Worm (Caenorhabditis elegans): ENCODE results near the gene Y58A7A.4.
A peak's percentile ranks its signal among the peaks of the same experiment; 100 is the strongest.

Y58A7A.4 gene

DNA sequence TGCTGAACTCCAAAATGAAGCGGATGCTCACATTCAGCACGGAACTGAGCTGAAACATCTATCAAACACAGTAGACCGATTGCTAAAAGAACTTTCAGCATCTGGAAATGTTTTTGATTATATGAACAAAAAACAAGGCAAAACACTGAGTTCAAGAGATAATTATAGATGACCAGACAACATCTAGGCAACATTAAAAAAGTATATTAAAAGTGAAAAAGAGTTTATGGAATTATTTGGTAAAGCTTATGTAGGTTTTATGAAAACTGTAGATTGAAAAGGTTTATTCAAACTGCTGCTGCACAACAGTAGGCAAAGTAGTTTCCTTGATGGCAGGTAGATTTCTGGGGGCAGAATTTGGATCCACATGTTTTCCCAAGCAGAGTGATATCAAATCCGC lies 48.4 kb downstream of the Y58A7A.4 start, which contains the start of gene K11D12.7:
Gene K11D12.7 (minus strand): TSS at position 101 of the 400 bp plus-strand sequence.
- TF ChIP-seq pha-4 (tag; optimal IDR thresholded peaks at IDR 0.05) = no peak
- TF ChIP-seq mep-1 (tag; optimal IDR thresholded peaks at IDR 0.05) = no peak
- TF ChIP-seq elt-1 (tag; optimal IDR thresholded peaks at IDR 0.05; ENCODE audit: borderline replicate concordance, insufficient read depth) = no peak
- TF ChIP-seq ceh-43 (GFP tag; optimal IDR thresholded peaks at IDR 0.05) = no peak
- TF ChIP-seq hlh-1 (tag; optimal IDR thresholded peaks at IDR 0.05) = no peak
- TF ChIP-seq nhr-76 (tag; optimal IDR thresholded peaks at IDR 0.05) = no peak
- no peak for TF ChIP-seq blmp-1 (tag; optimal IDR thresholded peaks at IDR 0.05)
- no peak for TF ChIP-seq zip-8 (tag; optimal IDR thresholded peaks at IDR 0.05)
- no peak for TF ChIP-seq snpc-4 (tag; optimal IDR thresholded peaks at IDR 0.05)
- TF ChIP-seq ztf-11 (tag; optimal IDR thresholded peaks at IDR 0.05) = no peak

DNA sequence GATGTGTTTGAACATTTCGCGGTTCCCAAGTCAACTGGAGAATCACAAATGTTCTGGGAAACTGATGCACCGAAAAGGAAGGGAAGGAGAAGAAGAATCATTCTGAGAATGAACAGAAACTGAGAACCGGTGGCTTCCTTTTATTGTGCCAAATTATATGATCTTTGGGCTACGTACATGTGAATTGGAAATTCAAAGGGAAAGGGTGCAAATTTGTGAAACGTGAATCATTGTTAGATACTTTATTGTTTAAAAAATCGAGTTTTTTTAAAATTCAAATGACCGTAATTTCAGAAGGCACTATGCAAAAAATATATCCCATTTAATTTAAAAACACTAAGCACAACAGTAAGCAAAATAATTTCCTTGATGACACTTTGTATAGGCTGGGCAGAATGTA lies 49.7 kb downstream of the Y58A7A.4 start, which contains the start of gene K11D12.6:
Gene K11D12.6 (minus strand): TSS at position 101 of the 400 bp plus-strand sequence.
- TF ChIP-seq mep-1 (tag; optimal IDR thresholded peaks at IDR 0.05) = no peak
- TF ChIP-seq ces-1 (GFP tag; optimal IDR thresholded peaks at IDR 0.05) = no peak
- no peak for TF ChIP-seq ztf-11 (tag; optimal IDR thresholded peaks at IDR 0.05)
- no peak for TF ChIP-seq nhr-2 (tag; optimal IDR thresholded peaks at IDR 0.05)
- TF ChIP-seq cnd-1 (tag; optimal IDR thresholded peaks at IDR 0.05) = no peak
- TF ChIP-seq flh-1 (GFP tag; optimal IDR thresholded peaks at IDR 0.05) = no peak
- no peak for TF ChIP-seq unc-62 (GFP tag; optimal IDR thresholded peaks at IDR 0.05)
- TF ChIP-seq ceh-43 (GFP tag; optimal IDR thresholded peaks at IDR 0.05) = no peak

ce11 chrV:5033099-5033498 lies 51.7 kb downstream of the Y58A7A.4 start, which contains the start of gene K11D12.13:
TSS of gene K11D12.13 (plus strand) at chrV:5033399.
- TF ChIP-seq sptf-1 (tag; optimal IDR thresholded peaks at IDR 0.05) (no peak), unc-62 (GFP tag; optimal IDR thresholded peaks at IDR 0.05) (no peak), unc-39 (tag; optimal IDR thresholded peaks at IDR 0.05) (no peak), nhr-2 (tag; optimal IDR thresholded peaks at IDR 0.05) (no peak), lin-32 (GFP tag; optimal IDR thresholded peaks at IDR 0.05) (no peak), ceh-43 (GFP tag; optimal IDR thresholded peaks at IDR 0.05) (no peak), bed-3 (GFP tag; optimal IDR thresholded peaks at IDR 0.05) (no peak), sem-2 (GFP tag; optimal IDR thresholded peaks at IDR 0.05) (no peak)

DNA sequence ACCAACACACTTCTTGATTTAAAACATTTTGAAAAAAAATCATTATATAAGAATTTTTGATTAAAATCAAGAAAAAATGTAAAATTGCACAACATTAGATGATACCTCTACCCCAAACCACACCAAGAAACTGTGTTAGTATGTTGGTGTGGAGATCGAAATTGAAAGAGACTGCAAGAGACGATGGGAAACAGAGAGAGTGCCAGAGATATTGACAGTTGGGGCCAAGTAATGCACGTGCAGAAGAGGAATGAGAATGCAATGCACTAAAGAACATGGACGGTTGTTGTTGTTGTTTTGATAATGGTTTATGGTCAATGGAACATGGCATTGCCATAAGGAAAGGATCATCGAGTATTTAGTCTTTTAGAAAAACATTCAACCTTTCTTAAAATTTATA lies 52.6 kb downstream of the Y58A7A.4 start:
- TF ChIP-seq hlh-1 (tag; optimal IDR thresholded peaks at IDR 0.05) (peak; percentile 29), flh-1 (GFP tag; optimal IDR thresholded peaks at IDR 0.05) (no peak), ceh-43 (GFP tag; optimal IDR thresholded peaks at IDR 0.05) (no peak)
